Worm (Caenorhabditis elegans) whole organism, L1 larva: ENCODE measurements around the gene B0496.6.

Experiments used
- C16A3.4 ChIP-seq: fragments of 150-350 bp; optimal IDR thresholded peaks from 2 replicates; lab custom pipeline; 2014; ENCODE audit warnings: missing biosample characterization, missing genetic modification characterization
- C34B4.2 ChIP-seq: sonication (generic microtip); optimal IDR thresholded peaks from 2 replicates; lab custom pipeline; 2017; ENCODE audit warnings: mild to moderate bottlenecking, missing genetic modification characterization, missing compliant biosample characterization
- F16B12.6 ChIP-seq: fragments of 150-350 bp; optimal IDR thresholded peaks from 2 replicates; lab custom pipeline; 2014; ENCODE audit warnings: missing biosample characterization, missing genetic modification characterization
- Y116A8C.19 ChIP-seq: sonication (generic microtip); optimal IDR thresholded peaks from 2 replicates; lab custom pipeline; 2016; ENCODE audit warnings: missing compliant biosample characterization, missing genetic modification characterization, borderline replicate concordance
- alr-1 ChIP-seq: fragments of 200-800 bp; sonication (Bioruptor generic); optimal IDR thresholded peaks from 2 replicates; lab custom pipeline; 2018; ENCODE audit warnings: borderline replicate concordance, mild to moderate bottlenecking, missing genetic modification characterization, missing compliant biosample characterization
- aly-2 ChIP-seq: fragments of 150-350 bp; optimal IDR thresholded peaks from 2 replicates; lab custom pipeline; 2014; ENCODE audit warnings: missing biosample characterization, missing genetic modification characterization
- ceh-63 ChIP-seq: fragments of 200-800 bp; sonication (Bioruptor generic); optimal IDR thresholded peaks from 2 replicates; lab custom pipeline; 2018; ENCODE audit warnings: mild to moderate bottlenecking, missing genetic modification characterization, missing compliant biosample characterization
- ceh-8 ChIP-seq: fragments of 200-800 bp; sonication (Bioruptor generic); optimal IDR thresholded peaks from 2 replicates; lab custom pipeline; 2018; ENCODE audit warnings: mild to moderate bottlenecking, missing genetic modification characterization, moderate library complexity, missing compliant biosample characterization
- ceh-90 ChIP-seq: sonication (generic microtip); optimal IDR thresholded peaks from 2 replicates; lab custom pipeline; 2016; ENCODE audit warnings: missing genetic modification characterization, missing compliant biosample characterization
- ces-1 ChIP-seq: fragments of 150-350 bp; optimal IDR thresholded peaks from 2 replicates; lab custom pipeline; 2014; ENCODE audit warnings: missing biosample characterization, missing genetic modification reagents, missing genetic modification characterization
- dpl-1 ChIP-seq, 3 experiments: fragments of 150-350 bp in 2 of 3; sonication (generic microtip) in 1 of 3; optimal IDR thresholded peaks; 2 replicates each; lab custom pipeline; 2014 to 2017; ENCODE audit warnings: missing biosample characterization in 3 of 3, missing genetic modification characterization in 3 of 3, missing genetic modification reagents in 3 of 3
- dsc-1 ChIP-seq: sonication (generic microtip); optimal IDR thresholded peaks from 2 replicates; lab custom pipeline; 2016; ENCODE audit warnings: mild to moderate bottlenecking, missing genetic modification characterization, missing compliant biosample characterization
- efl-1 ChIP-seq, 4 experiments: fragments of 150-350 bp; optimal IDR thresholded peaks in 3 of 4; peaks in 1 of 4; 1 replicate in 1 of 4; 2 replicates in 3 of 4; lab custom pipeline; 2014; ENCODE audit warnings: missing biosample characterization in 2 of 4, missing genetic modification characterization in 2 of 4, missing genetic modification reagents in 2 of 4
- egl-27 ChIP-seq, 2 experiments: fragments of 150-350 bp in 1 of 2; sonication (generic microtip); optimal IDR thresholded peaks; 3 replicates each; lab custom pipeline; 2017 to 2018; ENCODE audit warnings: missing biosample characterization in 2 of 2, missing genetic modification characterization in 2 of 2, missing genetic modification reagents in 2 of 2
- elt-3 ChIP-seq, 6 experiments: fragments of 150-350 bp in 1 of 6; sonication (generic microtip); optimal IDR thresholded peaks; 2 replicates each; lab custom pipeline; 2017 to 2018; ENCODE audit warnings: missing biosample characterization in 6 of 6, missing genetic modification characterization in 6 of 6, inconsistent platforms in 1 of 6
- ets-5 ChIP-seq: fragments of 200-800 bp; sonication (Bioruptor generic); IDR thresholded peaks from 2 replicates; pipeline ENCODE4 v1.3.6; 2022; ENCODE audit warnings: missing genetic modification characterization, missing compliant biosample characterization
- fkh-10 ChIP-seq: sonication (generic microtip); optimal IDR thresholded peaks from 2 replicates; lab custom pipeline; 2017; ENCODE audit warnings: missing biosample characterization, missing genetic modification reagents, missing genetic modification characterization
- fkh-4 ChIP-seq: sonication (generic microtip); optimal IDR thresholded peaks from 2 replicates; lab custom pipeline; 2016; ENCODE audit warnings: missing compliant biosample characterization, missing genetic modification characterization, borderline replicate concordance
- fkh-8 ChIP-seq: sonication (generic microtip); optimal IDR thresholded peaks from 2 replicates; lab custom pipeline; 2016; ENCODE audit warnings: mild to moderate bottlenecking, missing genetic modification characterization, missing compliant biosample characterization
- fos-1 ChIP-seq: fragments of 150-350 bp; optimal IDR thresholded peaks from 2 replicates; lab custom pipeline; 2014; ENCODE audit warnings: missing biosample characterization, missing genetic modification characterization
- hlh-17 ChIP-seq: fragments of 200-800 bp; sonication (Bioruptor generic); optimal IDR thresholded peaks from 2 replicates; lab custom pipeline; 2018; ENCODE audit warnings: missing genetic modification characterization, mild to moderate bottlenecking, missing compliant biosample characterization, moderate library complexity, borderline replicate concordance
- hpl-2 ChIP-seq: fragments of 150-350 bp; optimal IDR thresholded peaks from 2 replicates; lab custom pipeline; 2014; ENCODE audit warnings: missing biosample characterization, missing genetic modification reagents, missing genetic modification characterization
- isw-1 ChIP-seq: fragments of 200-800 bp; sonication (Bioruptor generic); IDR thresholded peaks from 2 replicates; pipeline ENCODE4 v1.3.6; 2022; ENCODE audit warnings: missing genetic modification characterization, missing compliant biosample characterization
- jun-1 ChIP-seq: fragments of 150-350 bp; optimal IDR thresholded peaks from 2 replicates; lab custom pipeline; 2014; ENCODE audit warnings: missing biosample characterization, missing genetic modification reagents, missing genetic modification characterization
- lin-13 ChIP-seq: fragments of 150-350 bp; optimal IDR thresholded peaks from 2 replicates; lab custom pipeline; 2014; ENCODE audit warnings: missing biosample characterization, missing genetic modification reagents, missing genetic modification characterization
- lin-15B ChIP-seq: fragments of 150-350 bp; sonication (generic microtip); optimal IDR thresholded peaks from 3 replicates; lab custom pipeline; 2014; ENCODE audit warnings: missing biosample characterization, missing genetic modification characterization
- lin-39 ChIP-seq: fragments of 150-350 bp; optimal IDR thresholded peaks from 2 replicates; lab custom pipeline; 2014; ENCODE audit warnings: missing biosample characterization, missing genetic modification reagents, missing genetic modification characterization
- lsy-2 ChIP-seq, 2 experiments: fragments of 150-350 bp; optimal IDR thresholded peaks; 2 replicates each; lab custom pipeline; 2014; ENCODE audit warnings: missing biosample characterization in 2 of 2, missing genetic modification characterization in 2 of 2
- mdl-1 ChIP-seq, 2 experiments: fragments of 150-350 bp; optimal IDR thresholded peaks; 2 replicates each; lab custom pipeline; 2014 to 2017; ENCODE audit warnings: missing biosample characterization in 2 of 2, missing genetic modification characterization in 2 of 2, inconsistent platforms in 1 of 2
- mef-2 ChIP-seq: fragments of 150-350 bp; optimal IDR thresholded peaks from 2 replicates; lab custom pipeline; 2014; ENCODE audit warnings: missing biosample characterization, missing genetic modification characterization
- nhr-11 ChIP-seq: fragments of 150-350 bp; optimal IDR thresholded peaks from 2 replicates; lab custom pipeline; 2014; ENCODE audit warnings: missing biosample characterization, missing genetic modification characterization
- nhr-12 ChIP-seq: sonication (generic microtip); optimal IDR thresholded peaks from 2 replicates; lab custom pipeline; 2017; ENCODE audit warnings: missing biosample characterization, missing genetic modification characterization
- nhr-19 ChIP-seq: fragments of 200-800 bp; sonication (Bioruptor generic); conservative IDR thresholded peaks from 2 replicates; pipeline ENCODE4 v1.3.6; 2022; ENCODE audit warnings: missing genetic modification characterization, missing compliant biosample characterization
- nhr-20 ChIP-seq: sonication (generic microtip); optimal IDR thresholded peaks from 2 replicates; lab custom pipeline; 2016; ENCODE audit warnings: mild to moderate bottlenecking, missing genetic modification characterization, missing compliant biosample characterization
- nhr-28 ChIP-seq: fragments of 150-350 bp; optimal IDR thresholded peaks from 2 replicates; lab custom pipeline; 2014; ENCODE audit warnings: missing biosample characterization, missing genetic modification characterization
- nhr-47 ChIP-seq: sonication (generic microtip); optimal IDR thresholded peaks from 2 replicates; lab custom pipeline; 2016; ENCODE audit warnings: mild to moderate bottlenecking, missing genetic modification characterization, moderate library complexity, missing compliant biosample characterization
- nhr-71 ChIP-seq: sonication (generic microtip); optimal IDR thresholded peaks from 2 replicates; lab custom pipeline; 2016; ENCODE audit warnings: mild to moderate bottlenecking, missing genetic modification characterization, moderate library complexity, missing compliant biosample characterization
- nhr-76 ChIP-seq: sonication (generic microtip); optimal IDR thresholded peaks from 2 replicates; lab custom pipeline; 2017; ENCODE audit warnings: missing biosample characterization, missing genetic modification characterization
- nhr-77 ChIP-seq: fragments of 150-350 bp; optimal IDR thresholded peaks from 2 replicates; lab custom pipeline; 2014; ENCODE audit warnings: missing biosample characterization, missing genetic modification characterization
- nhr-84 ChIP-seq: sonication (generic microtip); optimal IDR thresholded peaks from 2 replicates; lab custom pipeline; 2017; ENCODE audit warnings: missing biosample characterization, missing genetic modification characterization
- nhr-85 ChIP-seq: sonication (generic microtip); peaks from one replicate; lab custom pipeline; 2016; ENCODE audit warnings: missing genetic modification characterization, inconsistent platforms, missing compliant biosample characterization
- nhr-90 ChIP-seq: sonication (generic microtip); optimal IDR thresholded peaks from 2 replicates; lab custom pipeline; 2016; ENCODE audit warnings: mild to moderate bottlenecking, missing genetic modification characterization, missing compliant biosample characterization; ENCODE audit not compliant: poor library complexity
- pag-3 ChIP-seq: sonication (generic microtip); optimal IDR thresholded peaks from 2 replicates; lab custom pipeline; 2017; ENCODE audit warnings: missing genetic modification characterization, mild to moderate bottlenecking, missing compliant biosample characterization, antibody characterized with exemption, borderline replicate concordance; ENCODE audit not compliant: insufficient read depth
- pqm-1 ChIP-seq: sonication (generic microtip); optimal IDR thresholded peaks from 3 replicates; lab custom pipeline; 2017; ENCODE audit warnings: missing biosample characterization, missing genetic modification characterization
- skn-1 ChIP-seq: fragments of 150-350 bp; optimal IDR thresholded peaks from 2 replicates; lab custom pipeline; 2014; ENCODE audit warnings: missing biosample characterization, missing genetic modification characterization
- snpc-4 ChIP-seq: fragments of 150-350 bp; optimal IDR thresholded peaks from 2 replicates; lab custom pipeline; 2014; ENCODE audit warnings: missing biosample characterization, missing genetic modification characterization
- snu-23 ChIP-seq: sonication (generic microtip); optimal IDR thresholded peaks from 2 replicates; lab custom pipeline; 2016; ENCODE audit warnings: missing genetic modification characterization, missing compliant biosample characterization
- swsn-7 ChIP-seq: sonication (generic microtip); optimal IDR thresholded peaks from 2 replicates; lab custom pipeline; 2016; ENCODE audit warnings: missing genetic modification characterization, missing compliant biosample characterization
- tlp-1 ChIP-seq: fragments of 150-350 bp; optimal IDR thresholded peaks from 2 replicates; lab custom pipeline; 2014; ENCODE audit warnings: missing biosample characterization, missing genetic modification characterization
- unc-130 ChIP-seq: fragments of 150-350 bp; optimal IDR thresholded peaks from 2 replicates; lab custom pipeline; 2017; ENCODE audit warnings: missing biosample characterization, missing genetic modification characterization, inconsistent platforms
- unc-62 ChIP-seq: fragments of 150-350 bp; optimal IDR thresholded peaks from 2 replicates; lab custom pipeline; 2014; ENCODE audit warnings: missing biosample characterization, missing genetic modification reagents, missing genetic modification characterization
- unc-98 ChIP-seq: fragments of 200-800 bp; sonication (Bioruptor generic); IDR thresholded peaks from 2 replicates; pipeline ENCODE4 v1.3.6; 2022; ENCODE audit warnings: missing genetic modification characterization, missing compliant biosample characterization

The B0496.6 gene

DNA sequence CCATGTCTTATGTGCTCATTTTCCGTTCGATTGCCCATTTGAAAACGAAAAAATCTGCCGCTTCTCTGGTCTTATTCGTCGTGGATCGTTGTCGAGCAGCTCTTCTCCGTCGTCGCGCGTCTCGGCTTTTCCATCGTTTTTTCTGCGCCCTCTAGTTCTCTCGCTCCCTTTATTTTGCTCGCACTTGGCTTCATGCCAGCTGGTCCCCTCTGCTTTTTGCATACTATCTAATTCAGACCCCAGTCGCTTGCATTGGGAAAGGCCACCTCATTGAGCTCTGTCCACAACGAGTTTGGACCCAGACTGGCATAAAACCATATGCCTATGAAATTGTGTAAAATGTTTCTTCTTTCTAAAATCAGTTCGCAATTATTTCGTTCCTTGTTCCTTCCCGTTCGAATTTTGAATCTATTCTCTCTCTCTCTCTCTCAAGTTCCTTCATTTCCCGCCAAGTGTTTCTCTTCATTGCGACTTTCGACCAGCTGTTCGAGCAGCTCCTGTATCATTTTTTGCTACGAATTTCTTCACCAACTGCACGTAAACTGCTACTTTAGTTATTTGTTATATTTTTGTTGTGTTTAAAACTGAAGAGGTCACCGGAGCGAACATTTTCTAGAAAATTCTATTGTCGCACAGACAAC lies 28.7 kb upstream of the B0496.6 start:
- TF ChIP-seq snpc-4 (tag; lab: Kevin White, UChicago) (no peak), nhr-71 (peak; percentile 65), fkh-8 (tag; lab: Kevin White, UChicago) (peak; percentile 28), ceh-63 (GFP tag; lab: Kevin White, UChicago) (no peak), ces-1 (no peak), F16B12.6 (tag; lab: Kevin White, UChicago) (no peak), C34B4.2 (tag; lab: Kevin White, UChicago) (no peak), jun-1 (tag; lab: Kevin White, UChicago) (no peak), lin-39 (tag; lab: Kevin White, UChicago) (no peak), lsy-2 (tag; optimal IDR thresholded peaks at IDR 0.05; lab: Kevin White, UChicago) (peak in 1 of 2 experiments; percentile 37), lin-15B (tag; lab: Kevin White, UChicago) (no peak), unc-130 (tag; lab: Kevin White, UChicago) (peak; percentile 33), alr-1 (tag; lab: Kevin White, UChicago) (no peak), nhr-28 (tag; lab: Kevin White, UChicago) (no peak), nhr-85 (tag; lab: Kevin White, UChicago) (no peak), nhr-84 (tag; lab: Kevin White, UChicago) (no peak), fos-1 (tag; lab: Kevin White, UChicago) (no peak), nhr-11 (tag; lab: Kevin White, UChicago) (no peak), efl-1 (optimal IDR thresholded peaks at IDR 0.05; lab: Kevin White, UChicago) (peak in 1 of 2 experiments; percentile 17), efl-1 (GFP tag; optimal IDR thresholded peaks at IDR 0.05 in 1 of 2; lab: Kevin White, UChicago) (no peak), ets-5 (GFP tag; lab: Robert Waterston, UW) (no peak), nhr-77 (tag; lab: Kevin White, UChicago) (no peak), hlh-17 (no peak), egl-27 (tag; optimal IDR thresholded peaks at IDR 0.05; lab: Kevin White, UChicago) (no peak), nhr-90 (tag; lab: Kevin White, UChicago) (no peak), dpl-1 (GFP tag; optimal IDR thresholded peaks at IDR 0.05; lab: Kevin White, UChicago) (no peak), snu-23 (GFP tag; lab: Kevin White, UChicago) (peak; percentile 39), mdl-1 (tag; optimal IDR thresholded peaks at IDR 0.05; lab: Kevin White, UChicago) (no peak), unc-98 (GFP tag; lab: Robert Waterston, UW) (no peak), unc-62 (GFP tag; lab: Kevin White, UChicago) (no peak), isw-1 (GFP tag; lab: Robert Waterston, UW) (no peak), ceh-8 (no peak), nhr-47 (tag; lab: Kevin White, UChicago) (peak; percentile 41), C16A3.4 (tag; lab: Kevin White, UChicago) (no peak), pqm-1 (tag; lab: Kevin White, UChicago) (no peak), nhr-76 (tag; lab: Kevin White, UChicago) (no peak), Y116A8C.19 (tag; lab: Kevin White, UChicago) (no peak), pag-3 (no peak), swsn-7 (tag; lab: Kevin White, UChicago) (peak; percentile 41), ceh-90 (tag; lab: Kevin White, UChicago) (no peak), lin-13 (GFP tag; lab: Kevin White, UChicago) (no peak), skn-1 (tag; lab: Kevin White, UChicago) (peak; percentile 7), elt-3 (tag; optimal IDR thresholded peaks at IDR 0.05; lab: Kevin White, UChicago) (no peak), nhr-19 (GFP tag; lab: Robert Waterston, UW) (no peak), tlp-1 (tag; lab: Kevin White, UChicago) (no peak), hpl-2 (GFP tag; lab: Kevin White, UChicago) (no peak), dsc-1 (tag; lab: Kevin White, UChicago) (peak; percentile 37), nhr-12 (tag; lab: Kevin White, UChicago) (no peak), mef-2 (tag; lab: Kevin White, UChicago) (no peak), fkh-10 (GFP tag; lab: Kevin White, UChicago) (no peak), nhr-20 (tag; lab: Kevin White, UChicago) (peak; percentile 13), fkh-4 (tag; lab: Kevin White, UChicago) (no peak), aly-2 (tag; lab: Kevin White, UChicago) (no peak)
